Worm (Caenorhabditis elegans) whole organism, L3 larva: ENCODE data around the gene B0035.13.

ENCODE experiments used
- R02D3.7 ChIP-seq: fragments of 150-350 bp; optimal IDR thresholded peaks from 2 replicates; lab custom pipeline; 2014; ENCODE audit warnings: missing biosample characterization, missing genetic modification characterization
- aly-2 ChIP-seq: fragments of 150-350 bp; optimal IDR thresholded peaks from 2 replicates; lab custom pipeline; 2014; ENCODE audit warnings: missing biosample characterization, missing genetic modification characterization
- ama-1 ChIP-seq: fragments of 150-350 bp; optimal IDR thresholded peaks from 2 replicates; lab custom pipeline; 2018
- ceh-28 ChIP-seq: fragments of 150-350 bp; optimal IDR thresholded peaks from 2 replicates; lab custom pipeline; 2014; ENCODE audit warnings: missing biosample characterization, missing genetic modification reagents, missing genetic modification characterization
- elt-1 ChIP-seq: fragments of 150-350 bp; optimal IDR thresholded peaks from 2 replicates; lab custom pipeline; 2014; ENCODE audit warnings: missing biosample characterization, missing genetic modification characterization
- lin-39 ChIP-seq: fragments of 150-350 bp; optimal IDR thresholded peaks from 2 replicates; lab custom pipeline; 2018; ENCODE audit warnings: missing biosample characterization, missing genetic modification reagents, missing genetic modification characterization
- mdl-1 ChIP-seq: fragments of 150-350 bp; optimal IDR thresholded peaks from 2 replicates; lab custom pipeline; 2014; ENCODE audit warnings: missing biosample characterization, missing genetic modification characterization
- nhr-11 ChIP-seq: fragments of 150-350 bp; optimal IDR thresholded peaks from 2 replicates; lab custom pipeline; 2014; ENCODE audit warnings: missing biosample characterization, missing genetic modification characterization
- nhr-12 ChIP-seq: fragments of 150-350 bp; optimal IDR thresholded peaks from 2 replicates; lab custom pipeline; 2014; ENCODE audit warnings: missing biosample characterization, missing genetic modification characterization
- nhr-237 ChIP-seq: fragments of 150-350 bp; optimal IDR thresholded peaks from 2 replicates; lab custom pipeline; 2014; ENCODE audit warnings: missing biosample characterization, missing genetic modification characterization

ce11 chrIV:11298154-11299086, 8.1 kb downstream of the B0035.13 start, which contains the start of the genes B0035.15 and dnj-1:
- TF ChIP-seq aly-2 (tag; lab: Kevin White, UChicago) (no peak), nhr-11 (tag; lab: Kevin White, UChicago) (no peak), ama-1 (lab: Kevin White, UChicago) (no peak), elt-1 (tag; lab: Kevin White, UChicago) (no peak), nhr-237 (tag; lab: Kevin White, UChicago) (no peak), ceh-28 (tag; lab: Kevin White, UChicago) (peak; percentile 57), R02D3.7 (no peak), nhr-12 (tag; lab: Kevin White, UChicago) (no peak), lin-39 (tag; lab: Kevin White, UChicago) (peak; percentile 27), mdl-1 (tag; lab: Kevin White, UChicago) (no peak)
